Worm (Caenorhabditis elegans): ENCODE measurements around the gene gnrr-2.
A peak's percentile ranks its signal among the peaks of the same experiment; 100 is the strongest.

The gnrr-2 gene

ce11 chrV:14422317-14422716, 13.4 kb downstream of the gnrr-2 start, which contains the start of gene pas-1:
pas-1 (minus strand) TSS chrV:14422618.
- TF ChIP-seq tra-4 (tag; optimal IDR thresholded peaks at IDR 0.05): no peak
- 0 out of 2 replicates have a peak, but pooled peaks have one; percentile 11 for TF ChIP-seq scrt-1 (GFP tag; IDR thresholded peaks at IDR 0.05)

- TF ChIP-seq pes-1 (GFP tag; IDR thresholded peaks at IDR 0.05) (no peak), tbx-37 (GFP tag; conservative IDR thresholded peaks at IDR 0.05) (peak; percentile 59; the same call in 1 of the 2 replicates), sea-1 (GFP tag; conservative IDR thresholded peaks at IDR 0.05) (no peak), B0310.2 (tag; optimal IDR thresholded peaks at IDR 0.05) (no peak)
Observed at ce11 chrV:14423268-14423667, 14.4 kb downstream of the gnrr-2 start, which contains the start of gene rpoa-12. rpoa-12 (minus strand) TSS chrV:14423304.

ce11 chrV:14424958-14425492, 16.2 kb downstream of the gnrr-2 start, which contains the start of gene rrsr-1:
rrsr-1 (minus strand) TSS chrV:14425008.
- TF ChIP-seq pes-1 (GFP tag; IDR thresholded peaks at IDR 0.05) (0 out of 2 replicates have a peak, but pooled peaks have one; percentile 14), flt-1 (GFP tag; IDR thresholded peaks at IDR 0.05) (peak; percentile 57; the same call in 1 of the 2 replicates), ama-1 (optimal IDR thresholded peaks at IDR 0.05) (no peak), F13C5.2 (tag; optimal IDR thresholded peaks at IDR 0.05) (peak; percentile 51)

- TF ChIP-seq flt-1 (GFP tag; IDR thresholded peaks at IDR 0.05) (no peak), B0310.2 (tag; optimal IDR thresholded peaks at IDR 0.05) (no peak), tbx-37 (GFP tag; conservative IDR thresholded peaks at IDR 0.05) (no peak), F13C5.2 (tag; optimal IDR thresholded peaks at IDR 0.05) (no peak), scrt-1 (GFP tag; IDR thresholded peaks at IDR 0.05) (no peak), ceh-13 (GFP tag; optimal IDR thresholded peaks at IDR 0.05) (no peak), pes-1 (GFP tag; IDR thresholded peaks at IDR 0.05) (no peak), ceh-36 (tag; optimal IDR thresholded peaks at IDR 0.05) (no peak), ama-1 (optimal IDR thresholded peaks at IDR 0.05) (no peak)
Observed at ce11 chrV:14426013-14426412, 17.1 kb downstream of the gnrr-2 start.

ce11 chrV:14427069-14427825, 18.4 kb downstream of the gnrr-2 start:
- TF ChIP-seq hnd-1 (tag; optimal IDR thresholded peaks at IDR 0.05) (no peak), pes-1 (GFP tag; IDR thresholded peaks at IDR 0.05) (no peak), ceh-36 (tag; optimal IDR thresholded peaks at IDR 0.05) (peak; percentile 34), tbx-11 (GFP tag; IDR thresholded peaks at IDR 0.05) (no peak)

- TF ChIP-seq ceh-13 (GFP tag; optimal IDR thresholded peaks at IDR 0.05) (no peak), aly-1 (tag; optimal IDR thresholded peaks at IDR 0.05) (no peak), pes-1 (GFP tag; IDR thresholded peaks at IDR 0.05) (no peak), ceh-36 (tag; optimal IDR thresholded peaks at IDR 0.05) (no peak), tbx-11 (GFP tag; IDR thresholded peaks at IDR 0.05) (no peak), hmg-4 (GFP tag; optimal IDR thresholded peaks at IDR 0.05) (no peak), F13C5.2 (tag; optimal IDR thresholded peaks at IDR 0.05) (no peak), tbx-37 (GFP tag; conservative IDR thresholded peaks at IDR 0.05) (no peak), hmbx-1 (tag; optimal IDR thresholded peaks at IDR 0.05) (no peak), scrt-1 (GFP tag; IDR thresholded peaks at IDR 0.05) (no peak), sea-1 (GFP tag; conservative IDR thresholded peaks at IDR 0.05) (no peak)
Observed at ce11 chrV:14428865-14429264, 20.0 kb downstream of the gnrr-2 start, which contains the start of gene F23B12.1. F23B12.1 (plus strand) TSS chrV:14429165.

- TF ChIP-seq hmbx-1 (tag; optimal IDR thresholded peaks at IDR 0.05) (no peak), ama-1 (optimal IDR thresholded peaks at IDR 0.05) (no peak), sea-1 (GFP tag; conservative IDR thresholded peaks at IDR 0.05) (no peak), tbx-11 (GFP tag; IDR thresholded peaks at IDR 0.05) (no peak)
Observed at ce11 chrV:14432259-14432658, 23.4 kb downstream of the gnrr-2 start, which contains the start of gene egl-1. egl-1 (minus strand) TSS chrV:14432359.

ce11 chrV:14433584-14433983, 24.7 kb downstream of the gnrr-2 start:
- TF ChIP-seq ceh-36 (tag; optimal IDR thresholded peaks at IDR 0.05) (peak; percentile 71), flt-1 (GFP tag; IDR thresholded peaks at IDR 0.05) (no peak)

- TF ChIP-seq ceh-36 (tag; optimal IDR thresholded peaks at IDR 0.05): no peak
- TF ChIP-seq tbx-37 (GFP tag; conservative IDR thresholded peaks at IDR 0.05): no peak
- TF ChIP-seq scrt-1 (GFP tag; IDR thresholded peaks at IDR 0.05): no peak
- no peak for TF ChIP-seq hnd-1 (tag; optimal IDR thresholded peaks at IDR 0.05)
- no peak for TF ChIP-seq ama-1 (optimal IDR thresholded peaks at IDR 0.05)
- no peak for TF ChIP-seq F13C5.2 (tag; optimal IDR thresholded peaks at IDR 0.05)
- no peak for TF ChIP-seq tbx-11 (GFP tag; IDR thresholded peaks at IDR 0.05)
- no peak for TF ChIP-seq aly-1 (tag; optimal IDR thresholded peaks at IDR 0.05)
- no peak for TF ChIP-seq pes-1 (GFP tag; IDR thresholded peaks at IDR 0.05)
- no peak for TF ChIP-seq sea-1 (GFP tag; conservative IDR thresholded peaks at IDR 0.05)
- TF ChIP-seq flt-1 (GFP tag; IDR thresholded peaks at IDR 0.05): no peak
Observed at ce11 chrV:14436195-14436594, 27.3 kb downstream of the gnrr-2 start.
